Fruit fly (Drosophila melanogaster): ENCODE results near the gene Hsp68.
A peak's percentile ranks its signal among the peaks of the same experiment; 100 is the strongest.

Gene Hsp68

dm6 chr3R:24024123-24024522 is 33.0 kb downstream of the Hsp68 start (continued):
- TF ChIP-seq Hr39 (GFP tag; optimal IDR thresholded peaks at IDR 0.05) (no peak), fd59A (GFP tag; optimal IDR thresholded peaks at IDR 0.05) (peak; percentile 22), CG6854 (GFP tag; optimal IDR thresholded peaks at IDR 0.05) (no peak), CG6276 (GFP tag; optimal IDR thresholded peaks at IDR 0.05) (peak; percentile 69), Sox14 (GFP tag; optimal IDR thresholded peaks at IDR 0.05) (peak; percentile 59), cyc (GFP tag; optimal IDR thresholded peaks at IDR 0.05) (no peak), CG4318 (GFP tag; optimal IDR thresholded peaks at IDR 0.05) (peak; percentile 53), Met (GFP tag; optimal IDR thresholded peaks at IDR 0.05) (no peak), dac (GFP tag; optimal IDR thresholded peaks at IDR 0.05) (peak; percentile 0), Sox15 (GFP tag; optimal IDR thresholded peaks at IDR 0.05) (no peak), CG16779 (tag; optimal IDR thresholded peaks at IDR 0.05) (peak; percentile 13), CG10631 (GFP tag; optimal IDR thresholded peaks at IDR 0.05) (peak; percentile 52), CG3032 (tag; optimal IDR thresholded peaks at IDR 0.05) (peak; percentile 47), spab (GFP tag; optimal IDR thresholded peaks at IDR 0.05) (peak; percentile 35), Sox102F (GFP tag; optimal IDR thresholded peaks at IDR 0.05) (no peak), CG10669 (GFP tag; optimal IDR thresholded peaks at IDR 0.05) (peak; percentile 68), CG11902 (GFP tag; optimal IDR thresholded peaks at IDR 0.05) (no peak), Gug (GFP tag; IDR thresholded peaks at IDR 0.05) (peak; percentile 23; the same call in 1 of the 2 replicates), CG31627 (GFP tag; optimal IDR thresholded peaks at IDR 0.05) (no peak)

dm6 chr3R:24021895-24022294 is 35.2 kb downstream of the Hsp68 start:
- TF ChIP-seq CG11902 (GFP tag; optimal IDR thresholded peaks at IDR 0.05) (no peak), CG8319 (GFP tag; optimal IDR thresholded peaks at IDR 0.05) (no peak), salr (GFP tag; optimal IDR thresholded peaks at IDR 0.05) (no peak), Sox15 (GFP tag; optimal IDR thresholded peaks at IDR 0.05) (no peak), Lpt (GFP tag; optimal IDR thresholded peaks at IDR 0.05) (no peak), CG8119 (GFP tag; IDR thresholded peaks at IDR 0.05) (no peak), CG6808 (GFP tag; optimal IDR thresholded peaks at IDR 0.05) (no peak), Blimp-1 (GFP tag; optimal IDR thresholded peaks at IDR 0.05) (no peak), CG31627 (GFP tag; optimal IDR thresholded peaks at IDR 0.05) (no peak)

- no peak for TF ChIP-seq Ets21C (GFP tag; optimal IDR thresholded peaks at IDR 0.05)
- peak; percentile 76 for TF ChIP-seq Hr4 (GFP tag; optimal IDR thresholded peaks at IDR 0.05)
- peak; percentile 42 for TF ChIP-seq CG15336 (GFP tag; IDR thresholded peaks at IDR 0.05)
- no peak for TF ChIP-seq Sox102F (GFP tag; optimal IDR thresholded peaks at IDR 0.05)
- 0 out of 3 replicates have a peak, but pooled peaks have one; percentile 56 for TF ChIP-seq eg (GFP tag; IDR thresholded peaks at IDR 0.05)
- TF ChIP-seq CG11902 (GFP tag; optimal IDR thresholded peaks at IDR 0.05) = no peak
- peak; percentile 44; the same call in 1 of the 3 replicates for TF ChIP-seq CG8119 (GFP tag; IDR thresholded peaks at IDR 0.05)
- peak; percentile 36 for TF ChIP-seq CG6276 (GFP tag; optimal IDR thresholded peaks at IDR 0.05)
- no peak for TF ChIP-seq achi (GFP tag; optimal IDR thresholded peaks at IDR 0.05)
- no peak for TF ChIP-seq Hr38 (GFP tag; optimal IDR thresholded peaks at IDR 0.05)
- no peak for TF ChIP-seq Sox14 (GFP tag; optimal IDR thresholded peaks at IDR 0.05)
- no peak for TF ChIP-seq net (GFP tag; optimal IDR thresholded peaks at IDR 0.05)
- no peak for TF ChIP-seq ss (GFP tag; optimal IDR thresholded peaks at IDR 0.05)
- TF ChIP-seq CG6808 (GFP tag; optimal IDR thresholded peaks at IDR 0.05) = no peak
- TF ChIP-seq CG6163 (GFP tag; IDR thresholded peaks at IDR 0.05) = 0 out of 3 replicates have a peak, but pooled peaks have one; percentile 25
- no peak for TF ChIP-seq Blimp-1 (GFP tag; optimal IDR thresholded peaks at IDR 0.05)
- no peak for TF ChIP-seq OdsH (GFP tag; optimal IDR thresholded peaks at IDR 0.05)
- TF ChIP-seq Met (GFP tag; optimal IDR thresholded peaks at IDR 0.05) = no peak
- no peak for TF ChIP-seq Ets96B (tag; optimal IDR thresholded peaks at IDR 0.05)
- TF ChIP-seq CG4318 (GFP tag; optimal IDR thresholded peaks at IDR 0.05) = no peak
- peak; percentile 45 for TF ChIP-seq Eip78C (GFP tag)
- peak; percentile 57 for TF ChIP-seq CG32006 (GFP tag; optimal IDR thresholded peaks at IDR 0.05)
- no peak for TF ChIP-seq cyc (GFP tag; optimal IDR thresholded peaks at IDR 0.05)
- no peak for TF ChIP-seq CG10631 (GFP tag; optimal IDR thresholded peaks at IDR 0.05)
- TF ChIP-seq acj6 (GFP tag; optimal IDR thresholded peaks at IDR 0.05) = peak; percentile 11
- no peak for TF ChIP-seq dac (GFP tag; optimal IDR thresholded peaks at IDR 0.05)
- no peak for TF ChIP-seq fd85E (GFP tag; optimal IDR thresholded peaks at IDR 0.05)
- no peak for TF ChIP-seq CG8632 (GFP tag; optimal IDR thresholded peaks at IDR 0.05)
- TF ChIP-seq CG10669 (GFP tag; optimal IDR thresholded peaks at IDR 0.05) = no peak
- TF ChIP-seq CG3919 (GFP tag; optimal IDR thresholded peaks at IDR 0.05) = no peak
- TF ChIP-seq pdm3 (GFP tag; optimal IDR thresholded peaks at IDR 0.05) = peak; percentile 11
Observed at dm6 chr3R:24017648-24018047, 39.5 kb downstream of the Hsp68 start.

Data from whole organism, prepupa.